Worm (Caenorhabditis elegans) whole organism, young adult: Measurements from ENCODE around the gene F09G8.7.

Experiments
- F39B2.1 ChIP-seq: fragments of 200-800 bp; sonication (Bioruptor generic); IDR thresholded peaks from 2 replicates; pipeline ENCODE4 v1.3.6; 2022; ENCODE audit warnings: missing genetic modification reagents, missing genetic modification characterization, missing compliant biosample characterization
- lin-54 ChIP-seq: fragments of 200-800 bp; sonication (Bioruptor generic); optimal IDR thresholded peaks from 2 replicates; lab custom pipeline; 2018; ENCODE audit warnings: mild to moderate bottlenecking, missing genetic modification characterization, missing compliant biosample characterization
- tlf-1 ChIP-seq: fragments of 200-800 bp; sonication (Bioruptor generic); optimal IDR thresholded peaks from 2 replicates; lab custom pipeline; 2018; ENCODE audit warnings: mild to moderate bottlenecking, missing genetic modification characterization, missing compliant biosample characterization
- unc-130 ChIP-seq: sonication (generic microtip); optimal IDR thresholded peaks from 2 replicates; lab custom pipeline; 2016; ENCODE audit warnings: missing genetic modification reagents, missing genetic modification characterization, missing compliant biosample characterization
- ztf-28 ChIP-seq: fragments of 200-800 bp; sonication (Bioruptor generic); IDR thresholded peaks from 2 replicates; pipeline ENCODE4 v1.3.6; 2022; ENCODE audit warnings: missing genetic modification reagents, missing genetic modification characterization, missing compliant biosample characterization

ce11 chrIII:8291268-8292032 lies 23.3 kb upstream of the F09G8.7 start:
- TF ChIP-seq unc-130 (GFP tag; lab: Kevin White, UChicago) (no peak), lin-54 (GFP tag; lab: Kevin White, UChicago) (no peak), ztf-28 (GFP tag; lab: Robert Waterston, UW) (no peak), F39B2.1 (GFP tag; lab: Robert Waterston, UW) (no peak), tlf-1 (GFP tag; lab: Kevin White, UChicago) (no peak)
